Worm (Caenorhabditis elegans) whole organism, L1 larva: Measurements from ENCODE around the gene F02E11.4.
A peak's percentile ranks its signal among the peaks of the same experiment; 100 is the strongest.

Experiments
- C16A3.4 ChIP-seq: fragments of 150-350 bp; optimal IDR thresholded peaks from 2 replicates; lab custom pipeline; 2014; ENCODE audit warnings: missing biosample characterization, missing genetic modification characterization
- Y116A8C.19 ChIP-seq: sonication (generic microtip); optimal IDR thresholded peaks from 2 replicates; lab custom pipeline; 2016; ENCODE audit warnings: missing compliant biosample characterization, missing genetic modification characterization, borderline replicate concordance
- alr-1 ChIP-seq: fragments of 200-800 bp; sonication (Bioruptor generic); optimal IDR thresholded peaks from 2 replicates; lab custom pipeline; 2018; ENCODE audit warnings: borderline replicate concordance, mild to moderate bottlenecking, missing genetic modification characterization, missing compliant biosample characterization
- aly-2 ChIP-seq: fragments of 150-350 bp; optimal IDR thresholded peaks from 2 replicates; lab custom pipeline; 2014; ENCODE audit warnings: missing biosample characterization, missing genetic modification characterization
- blmp-1 ChIP-seq: fragments of 150-350 bp; optimal IDR thresholded peaks from 2 replicates; lab custom pipeline; 2014; ENCODE audit warnings: missing biosample characterization, missing genetic modification characterization
- ceh-63 ChIP-seq: fragments of 200-800 bp; sonication (Bioruptor generic); optimal IDR thresholded peaks from 2 replicates; lab custom pipeline; 2018; ENCODE audit warnings: mild to moderate bottlenecking, missing genetic modification characterization, missing compliant biosample characterization
- ceh-82 ChIP-seq, 3 experiments: fragments of 150-350 bp in 1 of 3; sonication (generic microtip) in 2 of 3; optimal IDR thresholded peaks; 2 replicates each; lab custom pipeline; 2014 to 2017; ENCODE audit warnings: missing biosample characterization in 3 of 3, missing genetic modification characterization in 3 of 3
- ceh-90 ChIP-seq: sonication (generic microtip); optimal IDR thresholded peaks from 2 replicates; lab custom pipeline; 2016; ENCODE audit warnings: missing genetic modification characterization, missing compliant biosample characterization
- ces-1 ChIP-seq: fragments of 150-350 bp; optimal IDR thresholded peaks from 2 replicates; lab custom pipeline; 2014; ENCODE audit warnings: missing biosample characterization, missing genetic modification reagents, missing genetic modification characterization
- dsc-1 ChIP-seq: sonication (generic microtip); optimal IDR thresholded peaks from 2 replicates; lab custom pipeline; 2016; ENCODE audit warnings: mild to moderate bottlenecking, missing genetic modification characterization, missing compliant biosample characterization
- efl-1 ChIP-seq, 4 experiments: fragments of 150-350 bp; optimal IDR thresholded peaks in 3 of 4; peaks in 1 of 4; 1 replicate in 1 of 4; 2 replicates in 3 of 4; lab custom pipeline; 2014; ENCODE audit warnings: missing biosample characterization in 2 of 4, missing genetic modification characterization in 2 of 4, missing genetic modification reagents in 2 of 4
- egl-27 ChIP-seq, 2 experiments: fragments of 150-350 bp in 1 of 2; sonication (generic microtip); optimal IDR thresholded peaks; 3 replicates each; lab custom pipeline; 2017 to 2018; ENCODE audit warnings: missing biosample characterization in 2 of 2, missing genetic modification characterization in 2 of 2, missing genetic modification reagents in 2 of 2
- elt-2 ChIP-seq: sonication (generic microtip); optimal IDR thresholded peaks from 2 replicates; lab custom pipeline; 2016; ENCODE audit warnings: missing genetic modification characterization, mild to moderate bottlenecking, inconsistent platforms, missing compliant biosample characterization, missing genetic modification reagents
- fkh-4 ChIP-seq: sonication (generic microtip); optimal IDR thresholded peaks from 2 replicates; lab custom pipeline; 2016; ENCODE audit warnings: missing compliant biosample characterization, missing genetic modification characterization, borderline replicate concordance
- fkh-8 ChIP-seq: sonication (generic microtip); optimal IDR thresholded peaks from 2 replicates; lab custom pipeline; 2016; ENCODE audit warnings: mild to moderate bottlenecking, missing genetic modification characterization, missing compliant biosample characterization
- fos-1 ChIP-seq: fragments of 150-350 bp; optimal IDR thresholded peaks from 2 replicates; lab custom pipeline; 2014; ENCODE audit warnings: missing biosample characterization, missing genetic modification characterization
- hlh-4 ChIP-seq: sonication (generic microtip); optimal IDR thresholded peaks from 2 replicates; lab custom pipeline; 2016; ENCODE audit warnings: mild to moderate bottlenecking, missing genetic modification characterization, missing compliant biosample characterization
- hpl-2 ChIP-seq: fragments of 150-350 bp; optimal IDR thresholded peaks from 2 replicates; lab custom pipeline; 2014; ENCODE audit warnings: missing biosample characterization, missing genetic modification reagents, missing genetic modification characterization
- lir-3 ChIP-seq: sonication (generic microtip); optimal IDR thresholded peaks from 2 replicates; lab custom pipeline; 2016; ENCODE audit warnings: mild to moderate bottlenecking, missing genetic modification characterization, moderate library complexity, missing compliant biosample characterization; ENCODE audit not compliant: poor library complexity
- lsy-2 ChIP-seq, 2 experiments: fragments of 150-350 bp; optimal IDR thresholded peaks; 2 replicates each; lab custom pipeline; 2014; ENCODE audit warnings: missing biosample characterization in 2 of 2, missing genetic modification characterization in 2 of 2
- mab-9 ChIP-seq: fragments of 200-800 bp; sonication (Bioruptor generic); IDR thresholded peaks from 2 replicates; pipeline ENCODE4 v1.3.6; 2022; ENCODE audit warnings: missing genetic modification reagents, missing genetic modification characterization, missing compliant biosample characterization
- mep-1 ChIP-seq: fragments of 150-350 bp; optimal IDR thresholded peaks from 2 replicates; lab custom pipeline; 2014; ENCODE audit warnings: missing biosample characterization, missing genetic modification characterization
- nhr-19 ChIP-seq: fragments of 200-800 bp; sonication (Bioruptor generic); conservative IDR thresholded peaks from 2 replicates; pipeline ENCODE4 v1.3.6; 2022; ENCODE audit warnings: missing genetic modification characterization, missing compliant biosample characterization
- nhr-47 ChIP-seq: sonication (generic microtip); optimal IDR thresholded peaks from 2 replicates; lab custom pipeline; 2016; ENCODE audit warnings: mild to moderate bottlenecking, missing genetic modification characterization, moderate library complexity, missing compliant biosample characterization
- nhr-71 ChIP-seq: sonication (generic microtip); optimal IDR thresholded peaks from 2 replicates; lab custom pipeline; 2016; ENCODE audit warnings: mild to moderate bottlenecking, missing genetic modification characterization, moderate library complexity, missing compliant biosample characterization
- pag-3 ChIP-seq: sonication (generic microtip); optimal IDR thresholded peaks from 2 replicates; lab custom pipeline; 2017; ENCODE audit warnings: missing genetic modification characterization, mild to moderate bottlenecking, missing compliant biosample characterization, antibody characterized with exemption, borderline replicate concordance; ENCODE audit not compliant: insufficient read depth
- snpc-4 ChIP-seq: fragments of 150-350 bp; optimal IDR thresholded peaks from 2 replicates; lab custom pipeline; 2014; ENCODE audit warnings: missing biosample characterization, missing genetic modification characterization
- snu-23 ChIP-seq: sonication (generic microtip); optimal IDR thresholded peaks from 2 replicates; lab custom pipeline; 2016; ENCODE audit warnings: missing genetic modification characterization, missing compliant biosample characterization
- unc-130 ChIP-seq: fragments of 150-350 bp; optimal IDR thresholded peaks from 2 replicates; lab custom pipeline; 2017; ENCODE audit warnings: missing biosample characterization, missing genetic modification characterization, inconsistent platforms
- unc-30 ChIP-seq: sonication (generic microtip); optimal IDR thresholded peaks from 2 replicates; lab custom pipeline; 2017; ENCODE audit warnings: missing biosample characterization, missing genetic modification characterization
- unc-86 ChIP-seq: sonication (generic microtip); optimal IDR thresholded peaks from 2 replicates; lab custom pipeline; 2016; ENCODE audit warnings: missing genetic modification characterization, missing compliant biosample characterization

F02E11.4 gene

DNA sequence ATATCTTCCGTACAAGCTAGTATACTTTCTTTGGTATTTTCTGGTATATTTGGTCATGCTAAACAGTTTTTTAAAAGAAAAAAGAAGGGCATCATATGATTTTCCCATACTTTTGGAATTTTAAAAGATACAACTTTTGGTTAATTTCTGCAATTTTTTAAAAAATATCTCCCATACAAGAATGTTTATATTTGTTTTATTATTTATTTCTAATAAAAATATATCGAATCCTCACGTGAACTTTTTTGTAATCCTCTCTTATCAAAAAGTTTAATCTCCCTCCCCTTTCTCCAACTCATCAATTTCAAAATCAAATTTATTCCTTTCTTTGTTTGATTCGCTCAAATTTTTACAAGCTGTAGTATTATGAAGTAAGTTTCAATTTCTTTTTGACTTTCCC lies 4.8 kb upstream of the F02E11.4 start, which contains the start of gene nep-13:
Gene nep-13 (plus strand): TSS at position 301 of the 400 bp plus-strand sequence.
- no peak for TF ChIP-seq fos-1 (tag; lab: Kevin White, UChicago)
- TF ChIP-seq pag-3 (tag; lab: Kevin White, UChicago): no peak
- no peak for TF ChIP-seq egl-27 (tag; optimal IDR thresholded peaks at IDR 0.05; lab: Kevin White, UChicago)
- TF ChIP-seq efl-1 (optimal IDR thresholded peaks at IDR 0.05; lab: Kevin White, UChicago): no peak
- no peak for TF ChIP-seq efl-1 (GFP tag; optimal IDR thresholded peaks at IDR 0.05 in 1 of 2; lab: Kevin White, UChicago)
- TF ChIP-seq fkh-8 (tag; lab: Kevin White, UChicago): no peak
- no peak for TF ChIP-seq unc-86 (tag; lab: Kevin White, UChicago)
- TF ChIP-seq ceh-63 (GFP tag; lab: Kevin White, UChicago): no peak
- TF ChIP-seq ceh-82 (tag; optimal IDR thresholded peaks at IDR 0.05; lab: Kevin White, UChicago): no peak
- no peak for TF ChIP-seq ceh-90
- TF ChIP-seq Y116A8C.19 (tag; lab: Kevin White, UChicago): no peak
- TF ChIP-seq alr-1 (tag; lab: Kevin White, UChicago): no peak
- no peak for TF ChIP-seq dsc-1 (tag; lab: Kevin White, UChicago)
- TF ChIP-seq ces-1 (GFP tag; lab: Kevin White, UChicago): no peak
- TF ChIP-seq unc-30 (tag; lab: Kevin White, UChicago): no peak
- no peak for TF ChIP-seq nhr-47

DNA sequence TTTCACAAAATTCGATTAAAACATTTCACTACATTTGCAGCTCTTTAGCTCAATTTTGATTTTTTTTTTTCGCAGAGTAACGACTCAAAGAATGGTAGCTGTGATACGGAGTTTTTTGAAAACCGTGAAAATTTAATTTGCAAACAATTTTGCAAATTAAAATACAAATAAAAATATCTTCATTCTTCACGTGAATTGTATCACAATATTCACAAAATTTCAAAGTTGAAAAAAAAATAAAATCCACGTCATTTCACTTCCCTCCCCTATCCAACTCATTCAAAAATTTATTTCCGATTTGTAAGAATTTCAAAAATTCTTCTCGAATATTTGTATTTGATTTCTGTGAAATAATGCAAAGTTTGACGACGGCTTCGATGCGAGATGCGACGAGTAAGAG lies 1.0 kb upstream of the F02E11.4 start, which contains the start of gene wht-4:
Gene wht-4 (plus strand): TSS at position 301 of the 400 bp plus-strand sequence.
- TF ChIP-seq mab-9 (GFP tag; lab: Robert Waterston, UW) (no peak), lir-3 (no peak), snpc-4 (tag; lab: Kevin White, UChicago) (no peak)
- TF ChIP-seq, all 84 proteins: peak for 0

DNA sequence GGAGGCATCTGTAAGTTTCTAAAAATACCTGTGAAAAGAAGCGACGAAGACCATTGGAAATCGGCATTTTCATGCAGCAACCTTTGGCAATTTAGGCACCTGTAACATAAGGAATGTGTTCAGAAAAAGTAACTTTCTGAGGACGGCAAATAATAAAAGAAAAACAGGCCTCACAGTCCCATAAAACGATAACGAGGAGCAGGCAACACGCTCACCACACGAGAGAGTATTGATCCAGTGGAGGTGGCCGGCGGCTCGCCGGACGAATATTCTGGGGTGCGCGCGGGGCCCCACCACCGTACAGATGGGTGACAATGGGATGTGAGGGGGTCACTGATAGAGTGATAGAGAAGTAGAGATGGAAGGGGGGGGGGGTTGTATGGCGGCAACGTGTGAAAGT lies 2.7 kb downstream of the F02E11.4 start, which contains the start of gene F02E11.3:
Gene F02E11.3 (minus strand): TSS at position 101 of the 400 bp plus-strand sequence.
- TF ChIP-seq fkh-4 (tag; lab: Kevin White, UChicago): no peak

DNA sequence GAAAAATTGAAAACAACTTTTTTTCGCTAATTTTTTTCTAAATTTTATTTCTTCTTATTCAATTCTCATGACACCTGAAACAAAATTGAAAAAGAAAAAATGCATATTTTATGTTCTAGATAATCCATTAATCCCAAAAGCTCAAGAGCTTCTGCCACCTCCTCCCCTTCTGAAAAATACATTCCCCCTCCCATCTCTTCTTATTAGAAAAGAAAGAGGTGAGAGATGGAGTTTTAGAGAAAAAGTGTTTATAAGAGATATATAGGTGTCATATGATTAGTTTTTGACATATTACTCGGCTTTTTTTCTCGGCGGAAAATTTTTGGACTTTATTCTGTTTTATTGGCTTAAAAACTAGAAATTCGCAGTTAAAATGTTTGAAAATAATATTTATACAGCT lies 7.0 kb downstream of the F02E11.4 start:
- TF ChIP-seq nhr-47: no peak
- TF ChIP-seq blmp-1: no peak
- peak; percentile 27 for TF ChIP-seq nhr-71 (tag; lab: Kevin White, UChicago)
- TF ChIP-seq dsc-1 (tag; lab: Kevin White, UChicago): peak; percentile 59
- TF ChIP-seq C16A3.4 (tag; lab: Kevin White, UChicago): no peak
- peak; percentile 26 for TF ChIP-seq unc-30 (tag; lab: Kevin White, UChicago)
- TF ChIP-seq egl-27 (tag; optimal IDR thresholded peaks at IDR 0.05; lab: Kevin White, UChicago): no peak
- no peak for TF ChIP-seq pag-3 (tag; lab: Kevin White, UChicago)
- peak; percentile 9 for TF ChIP-seq mep-1 (tag; lab: Kevin White, UChicago)
- peak; percentile 4 for TF ChIP-seq fkh-8 (tag; lab: Kevin White, UChicago)
- TF ChIP-seq hpl-2 (GFP tag; lab: Kevin White, UChicago): no peak

ce11 chrII:3267815-3268214 lies 9.8 kb downstream of the F02E11.4 start:
- TF ChIP-seq hlh-4 (no peak), lsy-2 (tag; optimal IDR thresholded peaks at IDR 0.05; lab: Kevin White, UChicago) (peak in 1 of 2 experiments; percentile 10), elt-2 (tag; lab: Kevin White, UChicago) (no peak), snu-23 (peak; percentile 3), efl-1 (optimal IDR thresholded peaks at IDR 0.05; lab: Kevin White, UChicago) (peak in 1 of 2 experiments; percentile 1), efl-1 (GFP tag; optimal IDR thresholded peaks at IDR 0.05 in 1 of 2; lab: Kevin White, UChicago) (no peak), aly-2 (tag; lab: Kevin White, UChicago) (no peak), nhr-19 (GFP tag; lab: Robert Waterston, UW) (0 out of 2 replicates have a peak, but pooled peaks have one; percentile 8), unc-130 (tag; lab: Kevin White, UChicago) (no peak)
